Fruit fly (Drosophila melanogaster) whole organism, embryonic: ENCODE data around the gene HDAC6.
A peak's percentile ranks its signal among the peaks of the same experiment; 100 is the strongest.

Experiments used
- B-H2 ChIP-seq: fragments of 200-800 bp; sonication (Bioruptor generic); optimal IDR thresholded peaks from 2 replicates; lab custom pipeline; 2018; ENCODE audit warnings: missing biosample characterization, mild to moderate bottlenecking, missing genetic modification characterization
- Bgb ChIP-seq: fragments of 200-800 bp; sonication (Bioruptor generic); IDR thresholded peaks from 2 replicates; pipeline ENCODE4 v1.3.6; 2022; ENCODE audit warnings: missing biosample characterization, missing genetic modification characterization; ENCODE audit not compliant: partially characterized antibody
- CG1233 ChIP-seq: fragments of 200-800 bp; sonication (Bioruptor generic); optimal IDR thresholded peaks from 4 replicates; lab custom pipeline; 2018; ENCODE audit warnings: missing biosample characterization, mild to moderate bottlenecking, missing genetic modification characterization
- CG12659 ChIP-seq: fragments of 200-800 bp; sonication (Bioruptor generic); optimal IDR thresholded peaks from 3 replicates; lab custom pipeline; 2017; ENCODE audit warnings: mild to moderate bottlenecking, missing biosample characterization, missing genetic modification reagents, missing genetic modification characterization
- CG14710 ChIP-seq: fragments of 200-800 bp; sonication (Bioruptor generic); optimal IDR thresholded peaks from 3 replicates; lab custom pipeline; 2019; ENCODE audit warnings: missing biosample characterization, mild to moderate bottlenecking, missing genetic modification characterization, moderate library complexity
- CG15514 ChIP-seq: fragments of 200-800 bp; sonication (Bioruptor generic); optimal IDR thresholded peaks from 3 replicates; lab custom pipeline; 2017; ENCODE audit warnings: missing biosample characterization, missing genetic modification characterization, mild to moderate bottlenecking, moderate library complexity, missing genetic modification reagents
- CG16813 ChIP-seq: fragments of 200-800 bp; sonication (Bioruptor generic); IDR thresholded peaks from 3 replicates; pipeline ENCODE4 v1.3.6; 2022; ENCODE audit warnings: missing biosample characterization, missing genetic modification characterization; ENCODE audit not compliant: partially characterized antibody
- CG17912 ChIP-seq: fragments of 200-800 bp; sonication (Bioruptor generic); optimal IDR thresholded peaks from 2 replicates; lab custom pipeline; 2018; ENCODE audit warnings: missing biosample characterization, mild to moderate bottlenecking, missing genetic modification characterization
- CG18262 ChIP-seq: fragments of 200-800 bp; optimal IDR thresholded peaks from 3 replicates; lab custom pipeline; 2019; ENCODE audit warnings: missing biosample characterization, mild to moderate bottlenecking, missing genetic modification characterization, moderate library complexity
- CG1832 ChIP-seq: fragments of 200-800 bp; sonication (Bioruptor generic); optimal IDR thresholded peaks from 2 replicates; lab custom pipeline; 2017; ENCODE audit warnings: missing biosample characterization, mild to moderate bottlenecking, missing genetic modification characterization, inconsistent platforms
- CG2129 ChIP-seq: fragments of 200-800 bp; sonication (Bioruptor generic); IDR thresholded peaks from 2 replicates; pipeline ENCODE4 v1.3.6; 2022; ENCODE audit warnings: missing biosample characterization, missing genetic modification characterization; ENCODE audit not compliant: partially characterized antibody
- CG30020 ChIP-seq: fragments of 200-800 bp; optimal IDR thresholded peaks from 2 replicates; lab custom pipeline; 2019; ENCODE audit warnings: missing biosample characterization, mild to moderate bottlenecking, missing genetic modification characterization, moderate library complexity
- CG30403 ChIP-seq: fragments of 200-800 bp; sonication (Bioruptor generic); optimal IDR thresholded peaks from 3 replicates; lab custom pipeline; 2016; ENCODE audit warnings: missing biosample characterization, missing genetic modification characterization
- CG6791 ChIP-seq: fragments of 200-800 bp; sonication (Bioruptor generic); IDR thresholded peaks from 3 replicates; pipeline ENCODE4 v1.3.6; 2022; ENCODE audit warnings: missing biosample characterization, missing genetic modification characterization; ENCODE audit not compliant: partially characterized antibody
- CG9437 ChIP-seq: fragments of 200-800 bp; sonication (Bioruptor generic); optimal IDR thresholded peaks from 2 replicates; lab custom pipeline; 2018; ENCODE audit warnings: missing biosample characterization, mild to moderate bottlenecking, missing genetic modification characterization
- Deaf1 ChIP-seq: fragments of 200-800 bp; optimal IDR thresholded peaks from 3 replicates; lab custom pipeline; 2019; ENCODE audit warnings: missing biosample characterization, mild to moderate bottlenecking, missing genetic modification characterization, moderate library complexity
- Dll ChIP-seq: fragments of 200-800 bp; sonication (Bioruptor generic); IDR thresholded peaks from 4 replicates; pipeline ENCODE4 v1.3.6; 2022; ENCODE audit warnings: missing biosample characterization, missing genetic modification characterization; ENCODE audit not compliant: partially characterized antibody
- Doc3 ChIP-seq: fragments of 200-800 bp; sonication (Bioruptor generic); IDR thresholded peaks from 3 replicates; pipeline ENCODE4 v1.3.6; 2022; ENCODE audit warnings: missing biosample characterization, missing genetic modification characterization; ENCODE audit not compliant: partially characterized antibody
- Dref ChIP-seq: fragments of 200-800 bp; sonication (Bioruptor generic); IDR thresholded peaks from 2 replicates; pipeline ENCODE4 v1.3.6; 2022; ENCODE audit warnings: missing biosample characterization, missing genetic modification characterization
- Ets65A ChIP-seq: fragments of 200-800 bp; sonication (Bioruptor generic); peaks from one replicate; lab custom pipeline; 2016; ENCODE audit warnings: missing biosample characterization, missing genetic modification characterization
- Gug ChIP-seq: fragments of 200-800 bp; sonication (Bioruptor generic); IDR thresholded peaks from 4 replicates; pipeline ENCODE4 v1.3.6; 2022; ENCODE audit warnings: missing biosample characterization, missing genetic modification characterization
- MBD-R2 ChIP-seq: fragments of 200-800 bp; sonication (Bioruptor generic); IDR thresholded peaks from 2 replicates; pipeline ENCODE4 v1.3.6; 2022; ENCODE audit warnings: missing biosample characterization, missing genetic modification characterization
- MESR4 ChIP-seq: fragments of 200-800 bp; sonication (Bioruptor generic); optimal IDR thresholded peaks from 2 replicates; lab custom pipeline; 2018; ENCODE audit warnings: missing biosample characterization, mild to moderate bottlenecking, missing genetic modification characterization, moderate library complexity
- Med ChIP-seq: fragments of 200-800 bp; sonication (Bioruptor generic); peaks from one replicate; lab custom pipeline; 2016; ENCODE audit warnings: missing biosample characterization, missing genetic modification characterization, mild to moderate bottlenecking, inconsistent platforms, moderate library complexity
- Opbp ChIP-seq: fragments of 200-800 bp; sonication (Bioruptor generic); IDR thresholded peaks from 3 replicates; pipeline ENCODE4 v1.3.6; 2022; ENCODE audit warnings: missing biosample characterization, missing genetic modification characterization; ENCODE audit not compliant: partially characterized antibody
- Ravus ChIP-seq: fragments of 200-800 bp; sonication (Bioruptor generic); IDR thresholded peaks from 2 replicates; pipeline ENCODE4 v1.3.6; 2022; ENCODE audit warnings: missing biosample characterization, missing genetic modification characterization
- Sry-β ChIP-seq: fragments of 200-800 bp; sonication (Bioruptor generic); optimal IDR thresholded peaks from 2 replicates; lab custom pipeline; 2018; ENCODE audit warnings: missing biosample characterization, mild to moderate bottlenecking, missing genetic modification characterization, moderate library complexity
- amos ChIP-seq: fragments of 200-800 bp; sonication (Bioruptor generic); IDR thresholded peaks from 2 replicates; pipeline ENCODE4 v1.3.6; 2022; ENCODE audit warnings: missing biosample characterization, missing genetic modification characterization; ENCODE audit not compliant: partially characterized antibody
- mld ChIP-seq: fragments of 200-800 bp; sonication (Bioruptor generic); IDR thresholded peaks from 3 replicates; pipeline ENCODE4 v1.3.6; 2022; ENCODE audit warnings: missing biosample characterization, missing genetic modification characterization; ENCODE audit not compliant: partially characterized antibody
- onecut ChIP-seq: fragments of 200-800 bp; sonication (Bioruptor generic); IDR thresholded peaks from 2 replicates; pipeline ENCODE4 v1.3.6; 2022; ENCODE audit warnings: missing biosample characterization, missing genetic modification characterization
- prd ChIP-seq, 3 experiments: fragments of >200 bp in 2 of 3; fragments of 200-800 bp in 1 of 3; sonication (Bioruptor generic) in 1 of 3; optimal IDR thresholded peaks in 2 of 3; IDR thresholded peaks in 1 of 3; 2 replicates in 2 of 3; 3 replicates in 1 of 3; pipeline versions ENCODE4 v1.3.6 to Lab custom; 2017 to 2022; ENCODE audit warnings: missing biosample characterization in 1 of 3, missing genetic modification characterization in 1 of 3
- row ChIP-seq: fragments of 200-800 bp; sonication (Bioruptor generic); IDR thresholded peaks from 3 replicates; pipeline ENCODE4 v1.3.6; 2022; ENCODE audit warnings: missing biosample characterization, missing genetic modification characterization
- ttk ChIP-seq: fragments of 200-800 bp; sonication (Bioruptor generic); IDR thresholded peaks from 2 replicates; pipeline ENCODE4 v2.1.2; 2022; ENCODE audit warnings: missing biosample characterization, missing genetic modification characterization

HDAC6 gene

DNA sequence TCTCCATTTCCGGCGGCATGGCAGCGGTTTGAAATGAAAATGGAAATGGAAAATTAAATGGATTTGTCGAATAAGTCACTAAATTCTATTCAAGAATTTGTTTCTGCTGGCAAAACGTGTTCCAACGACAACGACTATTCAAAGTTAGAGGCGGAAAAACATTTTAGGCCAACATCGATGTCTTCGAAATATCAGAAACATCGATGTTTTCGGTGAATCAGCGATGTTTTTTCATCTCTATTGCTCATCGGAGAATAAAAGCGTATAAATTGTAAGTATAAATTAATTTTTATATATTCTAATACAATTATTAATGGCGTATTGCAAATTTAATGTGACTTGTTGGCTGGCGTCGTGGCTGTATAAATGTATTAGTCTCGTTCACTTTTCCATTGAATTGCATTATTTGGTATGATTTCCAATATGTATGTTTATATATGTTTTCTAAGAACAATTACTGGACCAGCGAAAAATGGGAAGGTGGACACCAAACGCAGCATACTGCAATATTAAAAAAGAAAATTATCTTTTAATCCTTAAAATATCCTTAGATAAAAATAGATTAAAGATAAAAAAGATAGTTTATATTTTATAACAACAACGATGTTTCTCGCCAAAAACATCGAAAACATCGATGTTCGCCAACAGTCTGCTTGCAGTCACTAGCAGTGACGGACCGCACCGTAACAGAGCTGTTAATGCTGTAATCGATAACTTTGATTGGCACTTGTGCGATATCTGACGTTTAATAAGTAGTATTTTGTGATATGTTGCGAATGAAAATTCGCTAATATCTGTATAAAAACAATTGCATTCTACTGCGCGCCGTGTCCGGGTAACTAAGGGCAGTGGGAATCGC is 11.6 kb downstream of the HDAC6 start, which contains the start of the genes CG12608 and Prp5 (continued):
- TF ChIP-seq Gug (peak; percentile 12; the same call in 1 of the 4 replicates), CG15514 (GFP tag; lab: Kevin White, UChicago) (peak; percentile 43), CG12659 (GFP tag; lab: Kevin White, UChicago) (peak; percentile 26), Ets65A (no peak), Dll (GFP tag; lab: Robert Waterston, UW) (peak; percentile 69; the same call in 3 of the 4 replicates), mld (GFP tag; lab: Robert Waterston, UW) (peak; percentile 66; the same call in 1 of the 3 replicates), CG9437 (GFP tag; lab: Kevin White, UChicago) (peak; percentile 32), Med (GFP tag; lab: Kevin White, UChicago) (peak; percentile 62), Deaf1 (tag; lab: Kevin White, UChicago) (no peak), CG30020 (tag; lab: Kevin White, UChicago) (peak; percentile 20), MBD-R2 (GFP tag; lab: Robert Waterston, UW) (peak; percentile 66), CG6791 (GFP tag; lab: Robert Waterston, UW) (peak; percentile 84), CG14710 (tag; lab: Kevin White, UChicago) (peak; percentile 4), onecut (GFP tag; lab: Robert Waterston, UW) (no peak), CG30403 (GFP tag; lab: Kevin White, UChicago) (peak; percentile 9), Opbp (GFP tag; lab: Robert Waterston, UW) (peak; percentile 63; the same call in 2 of the 3 replicates), CG16813 (GFP tag; lab: Robert Waterston, UW) (peak; percentile 57), Doc3 (GFP tag; lab: Robert Waterston, UW) (peak; percentile 52; the same call in 2 of the 3 replicates), row (peak; percentile 71), Ravus (GFP tag; lab: Robert Waterston, UW) (no peak), Dref (GFP tag; lab: Robert Waterston, UW) (peak; percentile 78), CG1832 (no peak), B-H2 (GFP tag; lab: Kevin White, UChicago) (peak; percentile 6), ttk (no peak), MESR4 (GFP tag; lab: Kevin White, UChicago) (peak; percentile 36), CG18262 (tag; lab: Kevin White, UChicago) (peak; percentile 9), Bgb (GFP tag; lab: Robert Waterston, UW) (peak; percentile 70), amos (GFP tag; lab: Robert Waterston, UW) (peak; percentile 69), CG17912 (GFP tag; lab: Kevin White, UChicago) (no peak), CG2129 (GFP tag; lab: Robert Waterston, UW) (0 out of 2 replicates have a peak, but pooled peaks have one; percentile 20), Sry-β (GFP tag; lab: Kevin White, UChicago) (peak; percentile 57), prd (optimal IDR thresholded peaks at IDR 0.05; lab: Kevin White, UChicago) (no peak), prd (GFP tag; IDR thresholded peaks at IDR 0.05; lab: Robert Waterston, UW) (0 out of 3 replicates have a peak, but pooled peaks have one; percentile 4)
- TF ChIP-seq, all 482 proteins: peak for 55

DNA sequence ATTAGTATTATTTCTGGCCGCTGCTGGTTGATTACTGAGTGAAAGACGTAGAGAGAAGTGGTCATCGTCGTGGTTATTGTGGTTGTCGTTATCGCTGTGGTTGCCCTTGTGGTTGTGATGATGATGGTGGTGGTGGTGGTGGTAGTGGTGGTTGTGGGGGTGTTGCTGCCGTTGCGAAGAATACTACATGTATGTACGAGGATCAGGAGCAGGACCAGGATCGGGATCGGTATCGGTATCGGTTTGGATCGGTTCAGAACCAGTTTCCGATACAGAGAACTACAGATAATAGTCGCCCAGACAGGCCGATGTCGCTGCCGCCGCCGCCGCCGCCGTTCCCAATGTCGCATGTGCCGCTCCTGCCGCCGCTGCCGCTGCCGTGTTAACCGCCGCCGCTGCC is 19.6 kb downstream of the HDAC6 start:
- TF ChIP-seq CG1233 (GFP tag; lab: Kevin White, UChicago) (no peak), Med (GFP tag; lab: Kevin White, UChicago) (peak; percentile 54)
